Fruit fly (Drosophila melanogaster): ENCODE results near the gene CG7367.

The CG7367 gene

DNA sequence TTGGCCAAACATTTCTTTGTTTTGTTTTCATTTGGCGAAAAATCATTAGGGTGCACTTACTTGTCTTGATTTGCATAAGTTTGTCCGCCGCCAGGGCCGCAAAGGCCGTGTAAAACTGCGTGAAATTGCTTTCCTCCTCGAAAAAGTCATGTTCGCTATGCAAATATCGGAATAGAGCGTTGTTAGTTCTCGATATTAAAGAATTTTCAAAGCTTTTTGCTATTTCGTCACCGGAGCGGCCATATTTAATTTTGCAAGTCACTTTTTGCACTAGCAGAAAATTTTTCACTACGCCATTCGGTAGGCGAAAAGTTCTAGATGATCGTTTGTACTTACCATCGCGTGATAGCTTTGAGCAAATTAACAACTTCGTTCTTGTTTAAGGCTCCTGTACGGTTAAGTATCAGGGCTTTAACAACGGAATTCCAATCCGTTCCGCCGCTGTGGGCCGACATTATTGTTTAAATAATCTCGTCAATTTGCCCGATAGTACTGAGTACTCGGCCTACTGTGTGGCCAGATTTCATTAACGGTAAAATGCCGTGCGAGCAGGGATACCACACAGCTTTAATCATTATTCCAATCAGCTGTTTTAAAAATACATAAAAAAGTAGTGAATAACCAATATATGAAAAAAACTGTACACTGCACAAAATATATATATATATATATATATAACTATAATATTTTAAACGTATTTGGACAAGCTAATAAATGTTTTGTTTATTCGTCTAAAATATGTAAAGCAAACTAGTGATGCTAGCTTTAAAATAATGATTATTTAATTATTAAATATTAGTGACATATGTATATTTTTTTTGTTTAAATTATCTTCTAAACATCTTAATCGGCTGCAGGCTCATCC, 31.8 kb upstream of the CG7367 start, which contains the start of gene poe:
TSS of gene poe (minus strand) at position 513 of the 865 bp plus-strand sequence.
- TF ChIP-seq CG17801 (GFP tag; optimal IDR thresholded peaks at IDR 0.05; ENCODE audit: partially characterized antibody) = peak; percentile 65

dm6 chr2L:8043282-8043668, 3.7 kb upstream of the CG7367 start, which contains the start of gene Megf8:
Gene Megf8, plus strand, starts transcription at chr2L:8043471.
- TF ChIP-seq CG17801 (GFP tag; optimal IDR thresholded peaks at IDR 0.05; ENCODE audit: partially characterized antibody) = peak; percentile 7

DNA sequence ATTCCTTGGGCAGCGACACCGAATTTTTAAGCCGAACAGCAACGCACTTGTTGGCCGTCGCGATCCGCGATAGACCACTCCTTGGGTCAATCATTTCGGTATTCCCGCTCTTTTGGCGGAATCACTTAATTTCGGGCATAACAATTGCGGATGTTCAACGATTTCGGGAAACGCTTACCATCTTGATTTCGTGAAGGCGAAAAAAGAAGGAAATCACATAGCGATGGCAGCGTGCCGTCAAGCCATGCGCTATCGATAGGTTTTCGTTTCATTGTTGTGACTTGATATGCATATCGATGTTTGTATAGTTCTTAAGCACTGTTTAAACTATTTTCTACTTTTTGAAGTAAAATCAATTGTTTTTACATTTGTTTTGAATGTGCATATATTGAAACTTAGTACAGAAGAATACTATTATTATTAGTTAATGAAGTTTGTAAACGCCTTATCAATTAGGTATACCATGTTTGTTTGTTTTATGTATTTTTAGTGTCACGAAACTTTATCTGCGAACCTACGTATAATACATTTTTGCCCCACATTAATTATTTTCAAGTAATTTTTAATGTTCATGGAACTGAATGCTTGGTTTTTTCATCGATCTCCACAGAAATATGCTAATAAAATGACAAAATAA, 3.2 kb upstream of the CG7367 start, which contains the start of gene RpL36A:
TSS of gene RpL36A (minus strand) at position 265 of the 637 bp plus-strand sequence.
- peak; percentile 65 for TF ChIP-seq CG17801 (GFP tag; optimal IDR thresholded peaks at IDR 0.05; ENCODE audit: partially characterized antibody)

DNA sequence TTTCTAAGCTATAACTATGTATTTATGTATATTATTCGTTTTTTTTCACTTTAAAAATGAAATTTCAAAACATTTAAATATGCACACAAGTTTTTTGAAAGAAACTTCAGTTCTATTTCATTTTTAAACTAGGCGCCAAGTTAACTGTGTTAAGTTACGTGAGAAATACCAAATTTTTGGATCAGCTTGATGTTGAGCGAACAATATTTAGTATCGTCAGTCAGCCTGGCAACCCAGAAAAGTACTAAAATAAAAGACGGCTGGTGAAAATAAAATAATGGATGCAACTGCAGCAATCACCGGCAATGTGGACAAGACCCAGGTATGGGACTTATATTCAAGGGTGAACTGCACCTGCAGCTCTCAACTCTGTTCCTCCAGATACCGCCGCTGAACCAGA, 1.3 kb upstream of the CG7367 start, which contains the start of gene CCDC53:
TSS of gene CCDC53 (plus strand) at position 235 of the 400 bp plus-strand sequence.
- no peak for TF ChIP-seq CG17801 (GFP tag; optimal IDR thresholded peaks at IDR 0.05; ENCODE audit: partially characterized antibody)

DNA sequence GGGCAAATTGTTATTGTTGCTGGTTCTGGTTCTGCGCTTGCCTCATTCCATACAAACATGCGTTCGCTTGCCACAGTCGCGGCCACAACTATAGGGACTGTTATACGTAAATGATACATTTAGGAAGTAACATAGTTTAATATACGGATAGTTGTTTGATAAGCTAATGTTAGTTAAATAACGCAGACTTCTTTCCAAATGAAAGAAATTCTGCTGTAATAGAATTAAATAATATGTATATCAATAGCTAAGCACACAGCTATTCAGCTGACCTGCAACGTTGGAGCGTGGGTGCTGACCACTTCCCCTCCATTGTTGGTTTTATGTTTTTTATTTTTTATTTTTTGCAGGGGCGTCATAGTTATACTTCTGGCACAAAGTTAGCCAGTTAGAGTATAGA, 4.9 kb downstream of the CG7367 start:
- TF ChIP-seq CG17801 (GFP tag; optimal IDR thresholded peaks at IDR 0.05; ENCODE audit: partially characterized antibody) = peak; percentile 26

DNA sequence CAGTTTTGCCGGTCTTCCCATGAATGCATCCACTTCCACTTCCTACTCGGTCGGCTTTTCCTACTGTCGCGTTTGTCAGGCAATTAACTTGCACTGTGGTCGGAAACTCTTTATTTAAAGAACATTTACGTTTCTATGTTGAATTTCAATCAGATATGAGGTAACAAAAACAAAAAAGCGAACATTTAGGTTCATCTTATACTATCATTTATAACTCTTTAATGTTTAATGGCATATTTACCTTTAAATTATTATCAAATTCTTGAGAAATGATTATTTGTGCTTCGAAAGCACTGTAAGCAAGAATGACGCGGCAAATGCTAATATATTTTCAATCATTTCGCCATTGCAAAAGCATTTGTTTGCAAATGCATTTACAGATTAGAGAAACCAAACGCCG, 5.8 kb downstream of the CG7367 start:
- no peak for TF ChIP-seq CG17801 (GFP tag; optimal IDR thresholded peaks at IDR 0.05; ENCODE audit: partially characterized antibody)

- peak; percentile 42 for TF ChIP-seq CG17801 (GFP tag; optimal IDR thresholded peaks at IDR 0.05; ENCODE audit: partially characterized antibody)
These were observed 8.0 kb downstream of the CG7367 start for dm6 chr2L:8031588-8031987.

DNA sequence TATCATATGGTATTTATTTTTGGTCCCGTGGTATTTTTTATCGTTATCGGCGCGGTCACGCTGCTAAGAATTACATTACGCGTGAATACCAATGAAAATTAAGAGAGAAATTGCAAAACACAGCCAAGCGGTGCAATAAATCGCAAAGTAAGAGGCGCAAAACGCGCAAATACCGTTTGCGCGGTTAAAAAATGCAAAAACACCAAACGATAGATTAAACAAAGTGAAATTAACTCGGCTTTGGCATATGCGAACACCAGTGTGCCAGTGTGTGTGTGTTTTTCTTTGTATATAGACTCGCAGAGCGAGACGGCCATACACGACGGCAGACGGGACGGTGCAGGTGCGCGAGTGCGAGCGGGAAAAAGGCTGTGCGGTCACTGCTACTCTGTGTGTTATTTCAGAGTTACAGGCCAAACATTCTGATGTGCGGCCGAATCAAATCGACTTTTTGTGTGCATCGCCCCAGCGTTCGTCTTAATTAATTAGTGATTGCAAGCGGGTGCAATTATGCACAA, 8.8 kb downstream of the CG7367 start, which contains the start of gene Cka:
TSS of gene Cka (plus strand) at position 29 of the 518 bp plus-strand sequence.
- no peak for TF ChIP-seq CG17801 (GFP tag; optimal IDR thresholded peaks at IDR 0.05; ENCODE audit: partially characterized antibody)

dm6 chr2L:8030102-8030501, 9.5 kb downstream of the CG7367 start:
- no peak for TF ChIP-seq CG17801 (GFP tag; optimal IDR thresholded peaks at IDR 0.05; ENCODE audit: partially characterized antibody)

dm6 chr2L:8029160-8029852, 10.3 kb downstream of the CG7367 start, which contains the start of gene baf:
Gene baf, plus strand, starts transcription at chr2L:8029462.
- no peak for TF ChIP-seq CG17801 (GFP tag; optimal IDR thresholded peaks at IDR 0.05; ENCODE audit: partially characterized antibody)

- TF ChIP-seq CG17801 (GFP tag; optimal IDR thresholded peaks at IDR 0.05; ENCODE audit: partially characterized antibody) = no peak
These were observed 15.3 kb downstream of the CG7367 start for dm6 chr2L:8024325-8024724.

DNA sequence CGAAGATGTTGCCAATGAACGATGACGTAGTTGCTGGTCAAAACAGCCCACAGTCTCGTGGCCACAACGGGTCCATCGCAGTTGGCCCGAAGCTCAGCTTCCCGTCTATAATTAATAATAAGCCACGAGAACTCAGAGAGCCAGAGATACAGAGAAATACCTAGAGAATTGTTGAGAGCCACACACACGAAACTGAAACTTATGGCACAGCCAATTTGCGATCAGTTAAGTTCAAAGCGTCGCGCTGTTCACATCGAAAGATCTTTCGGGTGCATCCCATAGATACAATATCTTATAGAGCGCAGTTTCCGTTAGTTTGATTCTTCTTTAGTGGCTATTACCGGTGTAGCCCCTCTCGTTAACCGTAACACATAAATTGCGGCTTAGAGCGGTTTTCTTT, 27.0 kb downstream of the CG7367 start:
- TF ChIP-seq CG17801 (GFP tag; optimal IDR thresholded peaks at IDR 0.05; ENCODE audit: partially characterized antibody) = no peak

DNA sequence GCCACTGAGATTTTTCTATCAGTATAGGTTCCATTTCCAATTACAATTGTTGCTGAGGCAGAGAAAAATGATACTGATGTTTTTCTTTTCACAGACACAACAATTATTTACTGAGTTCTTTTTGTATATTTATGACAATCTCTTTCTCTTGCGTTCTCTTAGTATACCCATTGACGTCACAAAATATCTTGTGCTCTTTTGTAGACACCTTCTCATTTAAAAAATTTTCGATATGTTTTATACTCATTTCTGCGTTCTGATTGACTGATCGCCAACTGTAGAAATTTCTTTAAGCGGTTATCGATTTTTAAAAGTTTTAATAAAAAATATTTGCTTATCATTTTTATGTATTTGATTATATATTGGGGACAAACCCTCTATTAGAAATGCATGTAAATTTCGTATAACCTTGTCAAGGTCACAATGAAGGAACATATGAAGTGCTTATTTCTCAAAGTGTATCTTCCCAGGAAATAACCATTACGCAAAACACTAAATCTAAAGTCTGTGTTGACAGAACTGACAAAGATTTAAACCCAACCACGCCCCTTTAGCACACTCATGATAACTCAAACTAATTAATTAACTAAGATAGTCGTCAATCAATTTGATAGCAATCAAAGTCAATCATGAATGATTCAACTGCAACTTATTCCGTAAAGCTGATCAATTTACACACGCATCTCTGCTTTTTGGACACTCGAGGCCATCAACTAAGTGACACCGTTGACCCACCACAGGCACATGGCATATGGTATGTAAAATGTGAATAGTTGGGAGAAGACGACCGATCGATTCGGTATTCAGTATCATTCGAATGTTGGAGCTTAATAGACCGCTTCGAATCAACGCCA, 28.8 kb downstream of the CG7367 start, which contains the start of the genes Glyat and Tg:
TSS of gene Glyat (minus strand) at position 51 of the 854 bp plus-strand sequence.
TSS of gene Tg (plus strand) at position 804 of the 854 bp plus-strand sequence.
- TF ChIP-seq CG17801 (GFP tag; optimal IDR thresholded peaks at IDR 0.05; ENCODE audit: partially characterized antibody) = no peak

All from ovary, adult (tissue).